Fruit fly (Drosophila melanogaster) ovary, adult (tissue): ENCODE measurements around the gene Mic26-27.

Experiments
- CG17801 ChIP-seq: fragments of 200-800 bp; optimal IDR thresholded peaks from 2 replicates; lab custom pipeline; 2019; ENCODE audit warnings: missing biosample characterization, mild to moderate bottlenecking, missing genetic modification characterization, moderate library complexity; ENCODE audit not compliant: partially characterized antibody

Mic26-27 gene

DNA sequence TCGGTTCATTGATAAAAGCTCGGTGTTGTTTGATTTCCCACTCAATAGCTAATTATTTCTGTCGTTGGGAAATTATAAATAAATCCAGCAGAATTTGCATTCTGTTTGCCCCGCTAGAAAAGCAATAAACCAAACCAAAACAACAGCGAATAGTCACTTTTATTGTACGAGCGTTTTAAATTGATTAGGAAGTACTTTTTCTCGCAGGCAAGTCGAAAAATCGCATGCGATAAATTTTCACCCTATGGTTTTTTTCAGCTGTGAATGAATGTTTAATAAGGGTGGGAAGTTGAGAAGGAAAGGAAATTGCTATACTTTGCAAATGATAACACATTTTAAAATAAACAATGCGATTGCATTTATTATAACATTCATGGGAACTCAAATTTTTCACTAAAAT is 9.4 kb upstream of the Mic26-27 start:
- no peak for TF ChIP-seq CG17801

DNA sequence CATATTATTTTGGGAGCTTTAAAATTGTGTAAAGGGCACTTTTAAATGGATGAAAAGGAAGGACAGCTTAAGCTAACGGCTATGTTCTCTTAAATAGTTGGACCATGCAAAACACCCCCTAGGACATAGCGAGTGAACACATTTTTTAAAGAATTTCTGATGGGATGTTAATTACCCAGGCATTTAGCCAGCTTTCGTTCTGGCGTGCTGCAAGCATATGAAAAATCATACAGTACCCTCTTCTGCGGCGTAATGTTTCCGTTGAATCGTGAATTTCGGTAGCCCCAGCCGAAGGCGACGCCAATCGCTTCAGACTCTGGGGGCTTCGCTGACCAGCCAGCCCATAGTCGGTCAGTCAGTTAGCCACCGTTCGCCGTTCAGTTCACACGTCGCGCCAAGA is 8.0 kb upstream of the Mic26-27 start, which contains the start of gene CG6006:
Gene CG6006 (plus strand): TSS at position 301 of the 400 bp plus-strand sequence.
- TF ChIP-seq CG17801, result no peak

DNA sequence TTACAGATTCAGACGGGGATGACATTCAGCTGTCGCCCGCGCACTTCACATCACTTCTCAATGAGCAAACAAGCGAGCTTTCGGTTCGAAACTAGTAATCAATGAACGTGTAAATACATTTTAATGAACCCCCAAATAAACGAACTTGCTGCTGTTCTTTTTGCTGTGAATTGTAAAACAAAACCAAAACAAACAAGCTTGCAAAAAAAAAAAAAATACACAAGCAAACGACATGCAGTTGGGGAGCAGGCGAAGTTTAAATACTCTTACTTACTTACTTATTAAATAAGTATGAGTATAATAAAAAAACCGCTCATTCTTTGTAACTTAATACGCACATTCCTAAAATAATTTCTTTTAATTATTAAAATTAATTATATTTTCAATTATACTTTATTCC is 7.6 kb upstream of the Mic26-27 start:
- peak; percentile 94 for TF ChIP-seq CG17801

DNA sequence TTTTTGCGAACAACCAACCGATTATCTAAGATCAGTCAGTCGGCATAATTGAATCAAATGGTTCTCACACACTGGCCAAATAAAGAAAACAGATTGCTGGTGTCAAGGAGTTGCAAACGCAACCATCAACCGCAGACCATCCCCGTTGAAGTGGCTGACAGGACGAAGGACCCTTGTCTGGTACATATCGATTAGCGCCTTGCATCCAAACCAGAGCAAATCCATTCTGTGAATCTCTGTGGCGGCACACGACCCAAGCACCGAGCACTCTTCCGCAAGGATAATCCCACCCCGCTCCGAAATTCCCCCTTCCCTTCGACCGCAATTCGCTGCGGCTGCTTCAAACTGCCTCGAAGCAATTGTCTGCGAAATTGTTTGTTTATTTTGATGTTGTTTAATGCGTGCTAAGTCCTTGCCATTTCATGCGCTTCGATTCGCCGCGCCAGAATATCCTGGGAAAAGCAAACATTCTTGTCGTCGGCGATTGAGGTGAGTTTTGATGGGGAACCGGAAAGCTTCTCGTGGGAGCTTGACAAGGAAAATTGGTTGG is 6.8 kb upstream of the Mic26-27 start:
- TF ChIP-seq CG17801, result no peak

DNA sequence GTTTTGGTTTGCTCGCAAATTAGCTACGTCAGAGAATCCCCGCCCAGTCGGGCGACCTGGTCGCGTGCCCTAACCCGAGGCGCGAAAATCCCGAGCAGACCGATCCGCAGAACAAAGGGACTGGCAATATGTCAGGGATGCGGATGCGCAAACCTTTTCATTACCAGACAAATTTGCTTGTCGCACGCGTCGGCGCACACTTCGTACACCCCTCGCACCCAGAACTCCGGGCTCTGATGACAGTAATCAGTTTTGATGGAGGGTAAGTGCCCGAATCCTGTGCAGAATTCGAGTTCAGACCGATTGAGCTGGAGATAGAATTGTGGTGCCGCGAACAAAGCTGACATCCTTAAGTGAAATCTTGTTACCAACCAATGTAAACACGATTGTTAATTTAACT is 5.7 kb upstream of the Mic26-27 start:
- TF ChIP-seq CG17801, result no peak

DNA sequence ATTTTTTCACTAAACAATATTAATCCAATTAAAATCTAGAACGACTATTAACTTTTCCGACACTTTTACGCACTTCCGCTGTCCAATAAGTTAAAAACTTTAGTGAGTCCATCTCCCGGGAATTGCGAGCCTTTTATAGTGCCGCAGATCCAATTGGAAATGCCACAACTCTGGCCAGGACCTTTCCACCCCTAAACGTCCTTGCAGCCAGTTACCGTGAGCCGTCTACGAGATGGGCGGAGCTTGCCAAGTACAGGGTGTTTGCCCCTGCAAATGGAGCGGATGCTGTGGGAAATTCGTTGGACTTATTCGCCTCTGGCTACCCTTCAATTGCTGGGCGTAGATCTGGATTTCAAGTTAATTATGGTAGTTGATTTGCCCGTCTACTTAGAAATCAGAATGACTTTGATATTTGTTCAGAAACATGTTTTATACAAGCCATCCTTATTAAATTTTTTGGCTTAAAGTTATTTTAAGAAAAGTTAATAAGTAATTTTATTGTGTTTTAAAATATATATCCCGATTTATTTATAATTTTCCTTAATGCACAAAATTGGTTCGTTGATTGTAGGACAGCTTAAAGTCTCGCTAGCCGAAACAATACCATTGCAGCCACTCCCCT is 4.7 kb upstream of the Mic26-27 start, which contains the start of gene Fer2:
Gene Fer2 (minus strand): TSS at position 74 of the 622 bp plus-strand sequence.
- no peak for TF ChIP-seq CG17801

DNA sequence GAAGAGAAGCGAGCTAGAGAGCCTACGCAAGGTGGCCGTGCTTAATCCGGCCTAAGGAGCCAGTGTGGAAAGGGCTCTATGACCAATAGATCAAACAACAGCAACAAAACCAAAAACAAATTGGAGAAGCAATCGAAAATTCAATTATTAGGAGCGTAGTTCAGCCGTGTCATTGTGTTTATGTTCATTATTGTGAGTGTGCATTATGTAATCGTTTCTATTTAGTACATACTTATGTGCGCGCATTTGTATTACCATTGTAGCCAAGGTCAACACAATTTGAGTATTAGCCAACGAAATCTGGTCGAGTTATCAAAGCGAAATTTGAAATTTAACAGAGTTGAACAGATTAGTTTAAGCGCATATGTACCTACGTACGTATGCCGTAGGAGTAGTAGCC is 2.1 kb upstream of the Mic26-27 start:
- TF ChIP-seq CG17801, result no peak

DNA sequence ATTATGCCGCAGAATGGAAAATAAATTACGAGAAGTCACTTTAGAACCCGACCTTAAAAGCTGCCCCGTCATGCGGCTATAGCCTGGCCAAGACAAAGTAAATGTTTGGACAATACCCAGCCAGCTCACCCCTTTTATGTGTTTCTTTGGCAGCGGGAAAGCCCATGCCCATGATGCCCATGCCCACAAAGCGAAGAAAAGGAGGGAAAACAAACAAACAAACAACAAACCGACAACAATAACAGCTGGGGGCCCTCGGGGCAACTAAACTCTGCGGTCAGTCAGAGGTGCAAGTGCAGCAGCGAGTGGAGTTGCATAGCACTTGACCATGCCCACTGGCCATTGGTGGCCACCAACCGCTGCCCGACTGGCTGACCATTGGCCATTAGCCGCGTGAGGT is 11.0 kb downstream of the Mic26-27 start:
- no peak for TF ChIP-seq CG17801

DNA sequence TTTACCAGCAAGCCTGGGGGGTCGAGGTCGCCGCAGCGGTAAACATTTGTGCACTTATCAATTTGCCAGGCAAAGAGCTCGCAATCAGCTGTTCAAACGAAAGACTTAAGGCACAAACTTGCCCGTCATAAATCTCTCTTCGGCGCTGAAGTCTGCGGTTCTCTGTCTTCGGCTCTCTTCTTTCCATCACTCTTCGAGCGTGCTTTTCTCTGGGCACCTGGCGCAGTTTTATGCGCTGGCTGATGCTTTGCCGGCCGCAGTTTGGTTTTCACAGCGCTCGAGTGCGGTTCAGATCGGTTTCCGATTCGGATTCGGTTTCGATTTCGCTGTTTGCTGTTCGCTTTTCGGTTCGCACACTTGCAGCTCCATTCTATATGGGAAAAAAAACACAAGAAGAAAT is 18.2 kb downstream of the Mic26-27 start:
- TF ChIP-seq CG17801, result no peak

DNA sequence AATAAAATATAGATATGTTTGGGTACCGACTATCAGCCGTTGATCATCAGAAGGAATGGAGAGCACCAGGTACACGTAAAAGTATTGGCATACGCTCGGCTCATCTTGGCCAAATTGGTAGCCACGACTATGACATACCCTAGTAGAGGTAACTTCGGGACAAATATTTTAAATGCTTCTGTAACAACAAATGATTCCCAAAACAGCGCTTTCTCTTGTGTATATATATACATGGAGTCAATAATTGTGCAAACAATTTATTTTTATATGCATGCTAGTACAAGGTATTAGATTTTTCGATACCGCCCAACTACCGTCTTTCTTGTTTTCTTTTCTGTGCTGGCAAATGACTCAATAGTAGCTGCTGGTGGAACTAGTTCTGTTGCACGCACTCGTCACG is 27.2 kb downstream of the Mic26-27 start:
- TF ChIP-seq CG17801, result no peak

DNA sequence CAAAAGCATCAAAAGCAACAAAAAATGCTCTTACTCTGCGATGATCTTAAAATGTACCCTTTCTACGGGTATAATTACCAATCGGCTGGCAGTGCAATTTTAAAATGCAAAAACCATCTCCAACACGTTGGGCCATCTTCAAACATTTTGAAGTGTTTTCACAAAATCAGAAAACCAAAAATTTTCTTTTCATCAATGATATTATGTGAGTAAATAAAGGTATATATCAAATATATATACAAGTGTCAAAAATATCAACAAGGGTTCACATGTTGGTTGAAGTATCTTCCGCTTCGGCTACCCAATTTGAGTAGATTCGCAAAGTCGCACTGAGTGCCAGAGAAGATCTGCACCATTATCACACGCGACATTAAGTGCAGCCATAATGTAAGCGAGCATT is 29.3 kb downstream of the Mic26-27 start:
- no peak for TF ChIP-seq CG17801

DNA sequence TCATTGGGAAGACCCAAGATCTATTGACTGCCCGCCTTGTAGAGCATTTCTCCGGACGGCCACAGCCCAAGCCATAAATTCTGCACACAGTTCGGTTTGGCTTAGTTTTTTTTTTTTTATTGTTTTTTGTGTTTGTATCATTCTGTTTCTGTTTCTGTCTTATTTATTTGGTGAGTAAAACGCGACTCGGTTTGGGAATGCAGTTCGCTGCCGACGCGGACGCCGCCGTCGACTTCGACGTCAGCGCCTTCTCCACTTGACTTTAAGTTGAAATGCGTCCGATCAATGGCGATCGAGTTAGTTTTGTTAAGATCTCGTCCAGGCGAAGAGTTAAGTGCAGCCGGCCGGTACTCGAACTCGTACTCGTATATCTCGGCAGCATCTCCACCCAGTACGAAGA is 30.8 kb downstream of the Mic26-27 start, which contains the start of gene Sb:
Gene Sb (plus strand): TSS at position 301 of the 400 bp plus-strand sequence.
- no peak for TF ChIP-seq CG17801

DNA sequence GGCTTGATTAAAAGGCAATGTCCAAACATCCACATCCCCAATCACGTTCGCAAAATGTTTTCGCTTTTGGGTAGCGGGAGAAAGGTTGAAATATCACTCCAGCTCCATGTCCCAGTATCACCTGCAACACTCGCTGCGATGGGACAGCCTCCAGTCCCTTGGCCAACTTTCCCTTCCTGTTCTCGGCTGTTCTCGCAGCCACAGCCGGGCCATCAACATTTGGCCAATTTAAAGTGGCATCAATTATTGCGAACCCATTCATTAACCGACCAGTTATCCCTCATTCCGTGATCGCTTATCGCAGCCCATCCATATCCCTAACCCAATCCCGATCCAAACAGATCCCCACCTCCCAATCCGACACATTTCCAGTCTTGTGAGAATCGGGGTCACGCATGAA is 33.5 kb downstream of the Mic26-27 start:
- no peak for TF ChIP-seq CG17801

DNA sequence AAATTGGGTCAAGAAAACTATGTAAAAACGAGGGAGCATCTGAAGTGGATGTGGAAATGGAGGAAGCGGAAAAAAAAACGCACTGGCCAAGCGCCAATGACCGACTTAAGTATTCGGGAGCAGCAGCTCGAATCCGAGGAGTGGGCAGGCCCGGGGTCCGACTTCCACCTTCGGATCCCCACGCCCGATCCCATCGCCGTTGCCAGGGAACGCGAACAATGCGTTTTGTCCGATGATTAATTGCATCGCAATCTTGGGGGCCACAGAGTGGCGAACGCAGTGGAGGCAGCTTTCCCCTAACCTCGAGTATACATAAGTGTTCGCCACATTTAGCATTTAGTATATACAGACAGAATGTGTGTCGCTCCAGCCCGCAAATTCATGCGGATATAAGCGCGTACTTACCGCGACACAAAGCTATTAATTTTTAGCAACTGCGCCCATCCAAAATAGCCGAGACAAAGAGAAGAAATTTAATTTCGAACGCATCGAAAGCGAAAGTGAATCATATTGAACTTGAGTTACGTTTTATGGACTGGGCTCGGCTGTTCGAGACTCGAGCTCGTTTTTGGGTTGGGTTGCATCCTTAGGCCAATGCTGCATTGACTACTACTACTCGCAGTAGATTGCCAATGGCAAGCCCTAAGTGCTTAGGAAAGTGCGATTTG is 40.7 kb downstream of the Mic26-27 start:
- no peak for TF ChIP-seq CG17801

DNA sequence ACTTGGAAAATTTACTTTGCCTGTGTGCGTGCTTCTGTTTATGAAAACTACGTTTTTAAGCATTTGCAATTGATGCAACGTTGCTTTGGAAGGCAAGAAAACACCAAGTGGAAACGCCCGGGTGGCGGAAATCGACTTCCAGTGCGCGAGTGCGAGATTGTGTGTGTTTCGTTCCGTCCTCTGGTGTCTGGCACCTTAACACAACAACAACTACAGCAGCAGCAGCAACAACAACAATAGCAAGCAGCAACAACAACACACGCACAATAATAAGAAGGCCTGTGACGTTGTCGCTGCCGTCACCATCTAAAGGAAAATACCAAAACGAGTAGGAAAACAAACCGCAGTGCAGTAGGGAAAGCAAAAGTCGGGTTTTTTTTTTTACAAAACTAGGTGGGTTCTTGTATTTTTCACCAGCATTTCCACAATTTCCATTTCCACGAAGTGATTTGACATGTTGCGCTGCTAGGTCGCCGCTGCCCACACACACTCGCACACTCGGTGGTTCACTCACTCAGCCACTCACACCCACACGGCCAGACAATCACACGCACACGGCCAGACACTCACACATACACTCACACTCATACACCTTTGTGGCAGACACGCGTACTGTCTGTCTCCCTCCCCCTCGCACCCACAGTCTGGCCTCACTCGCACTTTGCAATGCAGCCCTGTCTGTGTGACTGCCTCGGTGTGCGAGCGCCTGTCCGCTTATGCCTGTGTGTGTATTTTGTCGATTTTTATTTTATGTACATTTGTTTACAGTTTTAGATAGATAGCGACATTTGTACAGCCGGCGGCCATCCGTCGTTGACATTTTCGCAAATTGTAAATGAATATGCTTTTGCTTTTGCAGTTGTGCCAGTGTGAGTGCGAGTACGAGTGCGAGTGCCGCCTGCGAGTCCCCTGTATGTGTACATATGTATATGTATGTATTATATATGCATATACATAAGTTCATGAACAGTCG is 47.1 kb downstream of the Mic26-27 start:
- TF ChIP-seq CG17801, result peak; percentile 11

DNA sequence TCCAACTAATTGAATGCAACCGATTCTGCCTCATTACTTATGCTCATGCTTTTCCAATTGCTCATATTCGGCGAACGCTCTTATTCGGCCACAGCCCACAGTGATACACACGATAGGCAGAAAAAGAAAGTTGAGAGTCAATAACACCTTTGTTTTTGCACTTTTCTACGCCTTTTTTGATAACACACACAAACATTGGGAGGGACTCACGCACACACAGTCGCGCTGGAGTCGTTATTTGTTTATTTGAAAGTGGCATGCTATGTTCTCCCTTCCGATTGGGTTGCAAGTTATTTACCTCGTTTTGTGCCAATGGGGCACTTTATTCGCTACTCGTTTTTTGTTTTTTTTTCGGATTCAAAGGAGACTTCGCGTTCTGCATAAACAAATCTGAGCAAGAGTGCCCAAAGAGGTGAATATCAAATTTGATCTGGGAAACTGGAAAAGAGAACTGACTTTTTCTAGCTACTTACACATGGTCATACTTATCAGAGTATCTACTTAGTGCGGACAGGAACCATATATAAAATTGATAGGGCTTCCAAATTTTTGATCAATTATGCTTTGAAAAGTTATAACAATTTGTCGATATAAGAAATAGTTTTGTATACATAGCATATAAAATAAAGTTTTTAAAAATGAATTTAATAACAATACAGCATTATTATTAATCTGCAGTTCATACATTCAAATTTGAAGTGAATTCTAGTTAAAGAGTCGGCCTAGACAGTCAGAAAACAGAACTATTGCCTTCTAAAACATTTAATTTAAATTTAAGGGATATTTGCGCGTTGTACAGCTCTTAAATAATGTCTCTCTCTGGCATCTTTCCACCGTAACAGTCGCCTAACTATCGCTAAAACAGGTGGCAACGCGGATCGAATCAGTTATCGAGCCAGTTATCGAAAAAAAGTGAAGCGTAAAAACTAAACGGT is 48.1 kb downstream of the Mic26-27 start, which contains the start of the genes Mhcl and Akt:
Gene Mhcl (minus strand): TSS at position 429 of the 935 bp plus-strand sequence.
Gene Akt (plus strand): TSS at position 896 of the 935 bp plus-strand sequence.
- no peak for TF ChIP-seq CG17801
